Worm (Caenorhabditis elegans) whole organism, mixed stage, embryonic: ENCODE results near the gene C18A11.1.

Experiments
- M03D4.4 ChIP-seq: sonication (generic microtip); optimal IDR thresholded peaks from 2 replicates; lab custom pipeline; 2017; ENCODE audit warnings: mild to moderate bottlenecking, missing genetic modification characterization, missing compliant biosample characterization
- bed-3 ChIP-seq: fragments of 200-800 bp; sonication (Bioruptor generic); optimal IDR thresholded peaks from 3 replicates; lab custom pipeline; 2018; ENCODE audit warnings: mild to moderate bottlenecking, missing genetic modification characterization, moderate library complexity, missing compliant biosample characterization
- blmp-1 ChIP-seq: fragments of 150-350 bp; optimal IDR thresholded peaks from 2 replicates; lab custom pipeline; 2014; ENCODE audit warnings: missing biosample characterization, missing genetic modification characterization
- ceh-39 ChIP-seq: fragments of 150-350 bp; optimal IDR thresholded peaks from 2 replicates; lab custom pipeline; 2014; ENCODE audit warnings: missing biosample characterization, missing genetic modification characterization
- ceh-43 ChIP-seq: fragments of 200-800 bp; sonication (Bioruptor generic); optimal IDR thresholded peaks from 2 replicates; lab custom pipeline; 2018; ENCODE audit warnings: mild to moderate bottlenecking, missing genetic modification characterization, moderate library complexity, missing compliant biosample characterization
- ceh-83 ChIP-seq: fragments of 200-800 bp; sonication (Bioruptor generic); optimal IDR thresholded peaks from 2 replicates; lab custom pipeline; 2018; ENCODE audit warnings: mild to moderate bottlenecking, missing genetic modification characterization, missing compliant biosample characterization
- ces-1 ChIP-seq: fragments of 150-350 bp; optimal IDR thresholded peaks from 2 replicates; lab custom pipeline; 2014; ENCODE audit warnings: missing biosample characterization, missing genetic modification reagents, missing genetic modification characterization
- cnd-1 ChIP-seq: fragments of 200-800 bp; sonication (Bioruptor generic); optimal IDR thresholded peaks from 2 replicates; lab custom pipeline; 2018; ENCODE audit warnings: mild to moderate bottlenecking, missing genetic modification characterization, missing compliant biosample characterization
- drap-1 ChIP-seq: fragments of 200-800 bp; sonication (Bioruptor generic); optimal IDR thresholded peaks from 3 replicates; lab custom pipeline; 2018; ENCODE audit warnings: mild to moderate bottlenecking, missing genetic modification characterization, missing compliant biosample characterization
- elt-1 ChIP-seq: sonication (generic microtip); optimal IDR thresholded peaks from 2 replicates; lab custom pipeline; 2017; ENCODE audit warnings: missing genetic modification characterization, mild to moderate bottlenecking, missing compliant biosample characterization, antibody characterized with exemption, moderate library complexity, borderline replicate concordance; ENCODE audit not compliant: insufficient read depth
- elt-3 ChIP-seq: fragments of 150-350 bp; optimal IDR thresholded peaks from 2 replicates; lab custom pipeline; 2014; ENCODE audit warnings: missing biosample characterization, missing genetic modification characterization
- flh-1 ChIP-seq: fragments of 200-800 bp; sonication (Bioruptor generic); optimal IDR thresholded peaks from 2 replicates; lab custom pipeline; 2018; ENCODE audit warnings: mild to moderate bottlenecking, missing genetic modification characterization, moderate library complexity, missing compliant biosample characterization
- ham-2 ChIP-seq: fragments of 200-800 bp; sonication (Bioruptor generic); optimal IDR thresholded peaks from 2 replicates; lab custom pipeline; 2018; ENCODE audit warnings: mild to moderate bottlenecking, missing genetic modification characterization, missing compliant biosample characterization
- hlh-1 ChIP-seq: fragments of 150-350 bp; optimal IDR thresholded peaks from 2 replicates; lab custom pipeline; 2014; ENCODE audit warnings: missing biosample characterization, missing genetic modification reagents, missing genetic modification characterization
- lin-13 ChIP-seq: fragments of 150-350 bp; optimal IDR thresholded peaks from 2 replicates; lab custom pipeline; 2014; ENCODE audit warnings: missing biosample characterization, missing genetic modification characterization
- lin-32 ChIP-seq: fragments of 200-800 bp; sonication (Bioruptor generic); optimal IDR thresholded peaks from 2 replicates; lab custom pipeline; 2018; ENCODE audit warnings: mild to moderate bottlenecking, missing genetic modification characterization, missing compliant biosample characterization
- lsy-2 ChIP-seq: fragments of 150-350 bp; optimal IDR thresholded peaks from 2 replicates; lab custom pipeline; 2014; ENCODE audit warnings: missing biosample characterization, missing genetic modification characterization
- mab-5 ChIP-seq: fragments of 150-350 bp; optimal IDR thresholded peaks from 2 replicates; lab custom pipeline; 2014; ENCODE audit warnings: missing biosample characterization, missing genetic modification characterization
- mep-1 ChIP-seq: fragments of 150-350 bp; optimal IDR thresholded peaks from 2 replicates; lab custom pipeline; 2017; ENCODE audit warnings: missing biosample characterization, missing genetic modification reagents, missing genetic modification characterization, inconsistent platforms
- mls-2 ChIP-seq: sonication (generic microtip); optimal IDR thresholded peaks from 2 replicates; lab custom pipeline; 2016; ENCODE audit warnings: mild to moderate bottlenecking, missing genetic modification characterization, moderate library complexity, missing compliant biosample characterization
- nhr-12 ChIP-seq: fragments of 150-350 bp; optimal IDR thresholded peaks from 2 replicates; lab custom pipeline; 2014; ENCODE audit warnings: missing biosample characterization, missing genetic modification characterization
- nhr-2 ChIP-seq: fragments of 150-350 bp; optimal IDR thresholded peaks from 2 replicates; lab custom pipeline; 2014; ENCODE audit warnings: missing biosample characterization, missing genetic modification characterization
- nhr-237 ChIP-seq: fragments of 150-350 bp; optimal IDR thresholded peaks from 2 replicates; lab custom pipeline; 2014; ENCODE audit warnings: missing biosample characterization, missing genetic modification characterization
- nhr-28 ChIP-seq: fragments of 150-350 bp; optimal IDR thresholded peaks from 2 replicates; lab custom pipeline; 2014; ENCODE audit warnings: missing biosample characterization, missing genetic modification characterization
- nhr-76 ChIP-seq: sonication (generic microtip); optimal IDR thresholded peaks from 2 replicates; lab custom pipeline; 2017; ENCODE audit warnings: missing biosample characterization, missing genetic modification characterization
- pha-4 ChIP-seq: fragments of 150-350 bp; optimal IDR thresholded peaks from 2 replicates; lab custom pipeline; 2018; ENCODE audit warnings: missing biosample characterization, missing genetic modification reagents, missing genetic modification characterization
- sem-2 ChIP-seq: fragments of 200-800 bp; sonication (Bioruptor generic); optimal IDR thresholded peaks from 2 replicates; lab custom pipeline; 2018; ENCODE audit warnings: mild to moderate bottlenecking, missing genetic modification characterization, missing compliant biosample characterization
- snpc-4 ChIP-seq: fragments of 150-350 bp; optimal IDR thresholded peaks from 2 replicates; lab custom pipeline; 2014; ENCODE audit warnings: missing biosample characterization, missing genetic modification characterization
- sptf-1 ChIP-seq: sonication (generic microtip); optimal IDR thresholded peaks from 2 replicates; lab custom pipeline; 2017; ENCODE audit warnings: mild to moderate bottlenecking, missing genetic modification characterization, moderate library complexity, missing compliant biosample characterization
- tbx-8 ChIP-seq: fragments of 200-800 bp; sonication (Bioruptor generic); optimal IDR thresholded peaks from 2 replicates; lab custom pipeline; 2018; ENCODE audit warnings: mild to moderate bottlenecking, missing genetic modification characterization, moderate library complexity, missing compliant biosample characterization
- unc-120 ChIP-seq: sonication (generic microtip); optimal IDR thresholded peaks from 2 replicates; lab custom pipeline; 2017; ENCODE audit warnings: missing genetic modification characterization, missing compliant biosample characterization; ENCODE audit not compliant: poor library complexity, severe bottlenecking
- unc-39 ChIP-seq: fragments of 150-350 bp; optimal IDR thresholded peaks from 2 replicates; lab custom pipeline; 2014; ENCODE audit warnings: missing biosample characterization, missing genetic modification characterization
- unc-62 ChIP-seq: fragments of 150-350 bp; optimal IDR thresholded peaks from 2 replicates; lab custom pipeline; 2014; ENCODE audit warnings: missing biosample characterization, missing genetic modification reagents, missing genetic modification characterization
- zip-8 ChIP-seq: fragments of 150-350 bp; optimal IDR thresholded peaks from 2 replicates; lab custom pipeline; 2014; ENCODE audit warnings: missing biosample characterization, missing genetic modification characterization
- ztf-11 ChIP-seq: fragments of 150-350 bp; optimal IDR thresholded peaks from 2 replicates; lab custom pipeline; 2014; ENCODE audit warnings: missing biosample characterization, missing genetic modification characterization

C18A11.1 gene

DNA sequence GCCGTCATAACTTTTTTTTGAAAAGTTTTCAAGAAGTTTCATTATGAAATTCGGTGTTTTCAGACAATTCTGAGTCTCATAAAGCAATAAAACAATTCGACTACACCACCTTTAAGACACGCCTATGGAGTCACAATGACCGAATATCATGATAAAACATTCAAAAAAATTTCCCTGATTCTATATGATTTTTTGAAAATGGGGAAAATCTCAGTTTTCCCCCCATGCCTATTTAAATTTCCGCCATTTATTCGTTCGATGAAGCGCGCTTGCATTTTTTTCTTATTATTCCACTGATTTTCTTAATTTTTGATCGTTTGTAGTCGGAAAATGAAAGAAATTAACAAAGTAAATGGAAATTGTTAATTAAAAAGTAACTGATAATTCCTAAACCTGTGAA is 41.6 kb upstream of the C18A11.1 start:
- TF ChIP-seq nhr-12 (no peak), lsy-2 (tag; lab: Kevin White, UChicago) (no peak), lin-13 (no peak)

- TF ChIP-seq zip-8, result no peak
- no peak for TF ChIP-seq ztf-11 (tag; lab: Kevin White, UChicago)
- no peak for TF ChIP-seq ceh-43 (GFP tag; lab: Kevin White, UChicago)
- TF ChIP-seq flh-1, result no peak
- no peak for TF ChIP-seq unc-39 (tag; lab: Kevin White, UChicago)
- no peak for TF ChIP-seq unc-62 (GFP tag; lab: Kevin White, UChicago)
- no peak for TF ChIP-seq elt-1 (tag; lab: Kevin White, UChicago)
- TF ChIP-seq unc-120 (tag; lab: Kevin White, UChicago), result peak; percentile 47
- TF ChIP-seq ces-1 (GFP tag; lab: Kevin White, UChicago), result no peak
- peak; percentile 55 for TF ChIP-seq nhr-237
- TF ChIP-seq snpc-4, result no peak
- TF ChIP-seq nhr-76, result no peak
- peak; percentile 80 for TF ChIP-seq pha-4 (tag; lab: Kevin White, UChicago)
- TF ChIP-seq ceh-39, result no peak
- peak; percentile 78 for TF ChIP-seq mep-1 (tag; lab: Kevin White, UChicago)
- no peak for TF ChIP-seq cnd-1 (tag; lab: Kevin White, UChicago)
- TF ChIP-seq lin-13, result peak; percentile 43
- TF ChIP-seq lsy-2 (tag; lab: Kevin White, UChicago), result peak; percentile 13
- TF ChIP-seq bed-3 (GFP tag; lab: Kevin White, UChicago), result no peak
- no peak for TF ChIP-seq nhr-2 (tag; lab: Kevin White, UChicago)
- TF ChIP-seq elt-3 (tag; lab: Kevin White, UChicago), result no peak
- TF ChIP-seq drap-1 (GFP tag; lab: Kevin White, UChicago), result no peak
- peak; percentile 5 for TF ChIP-seq mls-2 (tag; lab: Kevin White, UChicago)
- peak; percentile 28 for TF ChIP-seq sptf-1 (tag; lab: Kevin White, UChicago)
- peak; percentile 38 for TF ChIP-seq hlh-1 (tag; lab: Kevin White, UChicago)
- TF ChIP-seq ham-2 (GFP tag; lab: Kevin White, UChicago), result peak; percentile 44
- no peak for TF ChIP-seq ceh-83
- no peak for TF ChIP-seq mab-5 (tag; lab: Kevin White, UChicago)
- TF ChIP-seq M03D4.4 (tag; lab: Kevin White, UChicago), result no peak
- TF ChIP-seq, all 35 proteins: peak for 10
Measured at ce11 chrX:8029080-8029479, 40.0 kb upstream of the C18A11.1 start, which contains the start of gene C34D10.1. Gene C34D10.1 (plus strand): TSS chrX:8029479.

ce11 chrX:8030032-8030431 is 39.1 kb upstream of the C18A11.1 start:
- no peak for TF ChIP-seq nhr-76
- no peak for TF ChIP-seq bed-3 (GFP tag; lab: Kevin White, UChicago)
- TF ChIP-seq unc-39 (tag; lab: Kevin White, UChicago), result no peak
- no peak for TF ChIP-seq nhr-2 (tag; lab: Kevin White, UChicago)
- TF ChIP-seq mep-1 (tag; lab: Kevin White, UChicago), result no peak
- TF ChIP-seq flh-1, result no peak
- no peak for TF ChIP-seq lin-32 (GFP tag; lab: Kevin White, UChicago)
- no peak for TF ChIP-seq drap-1 (GFP tag; lab: Kevin White, UChicago)

DNA sequence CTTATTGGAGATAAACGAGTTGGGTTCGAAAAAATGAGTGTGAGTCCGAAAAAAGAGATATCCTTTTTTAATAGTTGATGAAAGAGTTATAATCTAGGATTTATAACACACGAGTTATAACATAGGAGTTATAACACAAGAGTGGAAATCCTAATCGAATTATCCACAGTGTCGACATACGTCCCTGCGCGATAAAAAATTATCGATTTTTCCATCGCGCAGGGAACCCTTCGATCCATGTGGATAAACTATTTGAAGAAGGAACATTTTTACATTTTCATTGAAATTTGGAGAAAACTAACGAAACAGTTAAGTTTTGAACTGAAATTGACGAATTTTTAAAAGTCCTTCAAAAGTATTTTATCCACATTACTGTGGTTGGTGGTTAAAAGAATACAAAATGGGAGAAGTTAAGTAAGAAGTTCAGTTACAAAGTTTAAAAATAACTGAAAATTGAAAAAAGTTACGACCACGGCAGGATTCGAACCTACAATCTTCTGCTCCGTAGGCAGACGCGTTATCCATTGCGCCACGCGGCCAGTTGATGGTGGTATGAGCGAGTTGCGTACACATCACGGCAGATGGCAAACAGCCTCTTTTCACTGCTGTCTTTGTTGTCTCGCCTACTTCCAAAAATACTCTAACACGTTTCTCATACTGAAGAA is 32.8 kb upstream of the C18A11.1 start:
- peak; percentile 5 for TF ChIP-seq bed-3 (GFP tag; lab: Kevin White, UChicago)
- no peak for TF ChIP-seq ham-2 (GFP tag; lab: Kevin White, UChicago)
- TF ChIP-seq blmp-1 (tag; lab: Kevin White, UChicago), result no peak
- TF ChIP-seq ztf-11 (tag; lab: Kevin White, UChicago), result peak; percentile 89
- TF ChIP-seq drap-1 (GFP tag; lab: Kevin White, UChicago), result peak; percentile 87
- peak; percentile 55 for TF ChIP-seq sem-2 (GFP tag; lab: Kevin White, UChicago)
- peak; percentile 45 for TF ChIP-seq elt-1 (tag; lab: Kevin White, UChicago)
- peak; percentile 96 for TF ChIP-seq mab-5 (tag; lab: Kevin White, UChicago)
- TF ChIP-seq zip-8, result peak; percentile 10
- TF ChIP-seq nhr-237, result peak; percentile 99
- peak; percentile 53 for TF ChIP-seq tbx-8 (GFP tag; lab: Kevin White, UChicago)
- TF ChIP-seq mep-1 (tag; lab: Kevin White, UChicago), result peak; percentile 80
- no peak for TF ChIP-seq nhr-76
- TF ChIP-seq M03D4.4 (tag; lab: Kevin White, UChicago), result peak; percentile 44
- TF ChIP-seq elt-3 (tag; lab: Kevin White, UChicago), result peak; percentile 64
- TF ChIP-seq ceh-83, result peak; percentile 80
- peak; percentile 34 for TF ChIP-seq nhr-2 (tag; lab: Kevin White, UChicago)
- TF ChIP-seq sptf-1 (tag; lab: Kevin White, UChicago), result peak; percentile 59
- TF ChIP-seq pha-4 (tag; lab: Kevin White, UChicago), result peak; percentile 80
- peak; percentile 75 for TF ChIP-seq unc-62 (GFP tag; lab: Kevin White, UChicago)
- TF ChIP-seq flh-1, result no peak
- TF ChIP-seq lin-13, result peak; percentile 60
- TF ChIP-seq unc-120 (tag; lab: Kevin White, UChicago), result peak; percentile 81
- no peak for TF ChIP-seq unc-39 (tag; lab: Kevin White, UChicago)
- TF ChIP-seq nhr-28 (tag; lab: Kevin White, UChicago), result no peak
- TF ChIP-seq lsy-2 (tag; lab: Kevin White, UChicago), result peak; percentile 87
- TF ChIP-seq nhr-12, result peak; percentile 54
- TF ChIP-seq snpc-4, result no peak
- TF ChIP-seq hlh-1 (tag; lab: Kevin White, UChicago), result peak; percentile 77
- no peak for TF ChIP-seq ceh-43 (GFP tag; lab: Kevin White, UChicago)
- peak; percentile 41 for TF ChIP-seq mls-2 (tag; lab: Kevin White, UChicago)
- TF ChIP-seq cnd-1 (tag; lab: Kevin White, UChicago), result peak; percentile 21
- TF ChIP-seq ceh-39, result peak; percentile 94
- TF ChIP-seq ces-1 (GFP tag; lab: Kevin White, UChicago), result peak; percentile 99
- no peak for TF ChIP-seq lin-32 (GFP tag; lab: Kevin White, UChicago)
